Fruit fly (Drosophila melanogaster): ENCODE data around the gene CG31954.

DNA sequence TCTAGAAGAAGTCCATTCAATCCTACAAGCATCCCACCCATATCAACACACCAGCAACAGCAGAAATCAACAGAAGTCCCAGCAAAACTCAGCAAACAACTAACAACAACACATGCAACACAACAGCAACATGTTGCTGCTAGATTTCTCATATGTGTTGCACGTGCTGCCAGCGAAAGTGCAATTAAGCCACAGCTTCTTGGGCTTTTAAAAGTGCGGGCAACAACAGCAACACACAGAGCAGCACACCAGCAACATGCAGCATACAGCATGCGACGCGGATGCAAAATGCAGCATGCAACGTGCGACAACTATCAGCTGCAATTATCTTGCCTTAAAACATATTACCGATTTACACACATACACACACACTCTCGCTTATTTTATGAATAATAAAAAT, 37.6 kb upstream of the CG31954 start:
- TF ChIP-seq Smox (GFP tag; optimal IDR thresholded peaks at IDR 0.05) (no peak), fd85E (GFP tag; optimal IDR thresholded peaks at IDR 0.05) (no peak), CG6854 (GFP tag; optimal IDR thresholded peaks at IDR 0.05) (no peak), CG7368 (GFP tag; optimal IDR thresholded peaks at IDR 0.05) (no peak), CG6163 (GFP tag; IDR thresholded peaks at IDR 0.05) (no peak), CG8319 (GFP tag; optimal IDR thresholded peaks at IDR 0.05) (no peak), acj6 (GFP tag; optimal IDR thresholded peaks at IDR 0.05) (no peak), CG31627 (GFP tag; optimal IDR thresholded peaks at IDR 0.05) (no peak), CG10631 (GFP tag; optimal IDR thresholded peaks at IDR 0.05) (no peak), esn (GFP tag; optimal IDR thresholded peaks at IDR 0.05) (no peak), CG8632 (GFP tag; optimal IDR thresholded peaks at IDR 0.05) (no peak)

All from whole organism, prepupa.